Fruit fly (Drosophila melanogaster) whole organism, embryonic: ENCODE data around the gene Faa.

Source experiments
- Adf1 ChIP-seq: fragments of 200-800 bp; sonication (Bioruptor generic); IDR thresholded peaks from 2 replicates; pipeline ENCODE4 v1.3.6; 2022; ENCODE audit warnings: missing biosample characterization, missing genetic modification characterization
- Asciz ChIP-seq: fragments of 200-800 bp; sonication (Bioruptor generic); optimal IDR thresholded peaks from 2 replicates; lab custom pipeline; 2017; ENCODE audit warnings: missing biosample characterization, mild to moderate bottlenecking, missing genetic modification characterization, missing genetic modification reagents
- CG10267 ChIP-seq: fragments of 200-800 bp; sonication (Bioruptor generic); optimal IDR thresholded peaks from 2 replicates; lab custom pipeline; 2018; ENCODE audit warnings: missing biosample characterization, mild to moderate bottlenecking, missing genetic modification characterization, moderate library complexity
- CG10431 ChIP-seq: fragments of 200-800 bp; sonication (Bioruptor generic); optimal IDR thresholded peaks from 3 replicates; lab custom pipeline; 2018; ENCODE audit warnings: missing biosample characterization, mild to moderate bottlenecking, missing genetic modification characterization
- CG10565 ChIP-seq: fragments of 200-800 bp; sonication (Bioruptor generic); optimal IDR thresholded peaks from 3 replicates; lab custom pipeline; 2016; ENCODE audit warnings: missing biosample characterization, mild to moderate bottlenecking, missing genetic modification characterization
- CG11456 ChIP-seq: fragments of 200-800 bp; sonication (Bioruptor generic); IDR thresholded peaks from 3 replicates; pipeline ENCODE4 v1.3.6; 2022; ENCODE audit warnings: missing biosample characterization, missing genetic modification characterization
- CG12769 ChIP-seq: fragments of 200-800 bp; sonication (Bioruptor generic); optimal IDR thresholded peaks from 2 replicates; lab custom pipeline; 2019; ENCODE audit warnings: missing biosample characterization, mild to moderate bottlenecking, missing genetic modification characterization, moderate library complexity
- CG13624 ChIP-seq: fragments of 200-800 bp; sonication (Bioruptor generic); optimal IDR thresholded peaks from 2 replicates; lab custom pipeline; 2016; ENCODE audit warnings: missing biosample characterization, missing genetic modification characterization
- CG15269 ChIP-seq: fragments of 200-800 bp; sonication (Bioruptor generic); optimal IDR thresholded peaks from 2 replicates; lab custom pipeline; 2018; ENCODE audit warnings: missing biosample characterization, mild to moderate bottlenecking, missing genetic modification characterization, moderate library complexity
- CG17829 ChIP-seq: fragments of 200-800 bp; optimal IDR thresholded peaks from 2 replicates; lab custom pipeline; 2019; ENCODE audit warnings: missing biosample characterization, mild to moderate bottlenecking, missing genetic modification characterization, moderate library complexity
- CG18619 ChIP-seq: fragments of 200-800 bp; sonication (Bioruptor generic); optimal IDR thresholded peaks from 3 replicates; lab custom pipeline; 2017; ENCODE audit warnings: missing biosample characterization, mild to moderate bottlenecking, missing genetic modification characterization
- CG2712 ChIP-seq: fragments of 200-800 bp; optimal IDR thresholded peaks from 3 replicates; lab custom pipeline; 2019; ENCODE audit warnings: missing biosample characterization, mild to moderate bottlenecking, missing genetic modification characterization, moderate library complexity
- CG3407 ChIP-seq: fragments of 200-800 bp; sonication (Bioruptor generic); optimal IDR thresholded peaks from 2 replicates; lab custom pipeline; 2018; ENCODE audit warnings: missing biosample characterization, mild to moderate bottlenecking, missing genetic modification characterization
- CG3726 ChIP-seq: fragments of 200-800 bp; sonication (Bioruptor generic); IDR thresholded peaks from 3 replicates; pipeline ENCODE4, ENCODE4 v1.3.6; 2022; ENCODE audit warnings: missing biosample characterization, missing genetic modification characterization
- CG6254 ChIP-seq: fragments of 200-800 bp; sonication (Bioruptor generic); optimal IDR thresholded peaks from 3 replicates; lab custom pipeline; 2017; ENCODE audit warnings: mild to moderate bottlenecking, missing biosample characterization, missing genetic modification reagents, missing genetic modification characterization
- CG7839 ChIP-seq: fragments of 200-800 bp; sonication (Bioruptor generic); optimal IDR thresholded peaks from 3 replicates; lab custom pipeline; 2018; ENCODE audit warnings: missing biosample characterization, mild to moderate bottlenecking, missing genetic modification characterization, moderate library complexity
- CG9437 ChIP-seq: fragments of 200-800 bp; sonication (Bioruptor generic); optimal IDR thresholded peaks from 2 replicates; lab custom pipeline; 2018; ENCODE audit warnings: missing biosample characterization, mild to moderate bottlenecking, missing genetic modification characterization
- CrebB ChIP-seq: fragments of 200-800 bp; sonication (Bioruptor generic); optimal IDR thresholded peaks from 3 replicates; lab custom pipeline; 2018; ENCODE audit warnings: missing biosample characterization, mild to moderate bottlenecking, missing genetic modification characterization
- Dbx ChIP-seq: fragments of 200-800 bp; sonication (Bioruptor generic); IDR thresholded peaks from 3 replicates; pipeline ENCODE4 v1.3.6; 2022; ENCODE audit warnings: missing biosample characterization, missing genetic modification characterization
- Dref ChIP-seq: fragments of 200-800 bp; sonication (Bioruptor generic); IDR thresholded peaks from 2 replicates; pipeline ENCODE4 v1.3.6; 2022; ENCODE audit warnings: missing biosample characterization, missing genetic modification characterization
- H15 ChIP-seq: fragments of 200-800 bp; sonication (Bioruptor generic); IDR thresholded peaks from 3 replicates; pipeline ENCODE4 v1.3.6; 2022; ENCODE audit warnings: missing biosample characterization, missing genetic modification characterization
- HHEX ChIP-seq: fragments of 200-800 bp; sonication (Bioruptor generic); optimal IDR thresholded peaks from 3 replicates; lab custom pipeline; 2017; ENCODE audit warnings: missing biosample characterization, mild to moderate bottlenecking, missing genetic modification characterization, missing genetic modification reagents
- HLH54F ChIP-seq: fragments of 200-800 bp; sonication (Bioruptor generic); optimal IDR thresholded peaks from 3 replicates; lab custom pipeline; 2016; ENCODE audit warnings: missing biosample characterization, missing genetic modification characterization
- Hand ChIP-seq: fragments of 200-800 bp; sonication (Bioruptor generic); optimal IDR thresholded peaks from 2 replicates; lab custom pipeline; 2017; ENCODE audit warnings: mild to moderate bottlenecking, missing biosample characterization, missing genetic modification reagents, missing genetic modification characterization
- Meics ChIP-seq: fragments of 200-800 bp; sonication (Bioruptor generic); optimal IDR thresholded peaks from 2 replicates; lab custom pipeline; 2017; ENCODE audit warnings: missing biosample characterization, mild to moderate bottlenecking, missing genetic modification characterization
- Mes4 ChIP-seq: fragments of 200-800 bp; sonication (Bioruptor generic); optimal IDR thresholded peaks from 2 replicates; lab custom pipeline; 2016; ENCODE audit warnings: missing biosample characterization, missing genetic modification characterization
- Mrtf ChIP-seq: fragments of 200-800 bp; sonication (Bioruptor generic); IDR thresholded peaks from 3 replicates; pipeline ENCODE4 v1.3.6; 2022; ENCODE audit warnings: missing biosample characterization, missing genetic modification characterization
- PHDP ChIP-seq: fragments of 200-800 bp; sonication (Bioruptor generic); optimal IDR thresholded peaks from 3 replicates; lab custom pipeline; 2018; ENCODE audit warnings: missing biosample characterization, mild to moderate bottlenecking, missing genetic modification characterization, moderate library complexity
- Poxn ChIP-seq: fragments of 200-800 bp; sonication (Bioruptor generic); IDR thresholded peaks from 2 replicates; pipeline ENCODE4 v1.3.6; 2022; ENCODE audit warnings: missing biosample characterization, missing genetic modification characterization
- TFAM ChIP-seq: fragments of 200-800 bp; sonication (Bioruptor generic); optimal IDR thresholded peaks from 2 replicates; lab custom pipeline; 2017; ENCODE audit warnings: missing biosample characterization, missing genetic modification characterization, inconsistent platforms
- ap ChIP-seq: fragments of 200-800 bp; sonication (Bioruptor generic); IDR thresholded peaks from 2 replicates; pipeline ENCODE4 v1.3.6; 2022; ENCODE audit warnings: missing biosample characterization, missing genetic modification characterization
- br ChIP-seq: fragments of >200 bp; optimal IDR thresholded peaks from 2 replicates; lab custom pipeline; 2017
- cad ChIP-seq: fragments of >200 bp; optimal IDR thresholded peaks from 2 replicates; lab custom pipeline; 2017; ENCODE audit warnings: missing biosample characterization, missing genetic modification characterization
- ci ChIP-seq: fragments of 200-800 bp; sonication (Bioruptor generic); IDR thresholded peaks from 3 replicates; pipeline ENCODE4 v1.3.6; 2022; ENCODE audit warnings: missing biosample characterization, missing genetic modification characterization
- croc ChIP-seq: fragments of 200-800 bp; sonication (Bioruptor generic); conservative IDR thresholded peaks from 3 replicates; pipeline ENCODE4 v1.3.6; 2022; ENCODE audit warnings: missing biosample characterization, missing genetic modification characterization
- ewg ChIP-seq: fragments of 200-800 bp; sonication (Bioruptor generic); optimal IDR thresholded peaks from 3 replicates; lab custom pipeline; 2017; ENCODE audit warnings: mild to moderate bottlenecking, missing biosample characterization, missing genetic modification reagents, missing genetic modification characterization
- gcm2 ChIP-seq: fragments of 200-800 bp; sonication (Bioruptor generic); optimal IDR thresholded peaks from 2 replicates; lab custom pipeline; 2016; ENCODE audit warnings: missing biosample characterization, missing genetic modification characterization
- gsb ChIP-seq: fragments of 200-800 bp; sonication (Bioruptor generic); IDR thresholded peaks from 2 replicates; pipeline ENCODE4 v1.3.6; 2022; ENCODE audit warnings: missing biosample characterization, missing genetic modification characterization
- gt ChIP-seq: fragments of 200-800 bp; sonication (Bioruptor generic); IDR thresholded peaks from 2 replicates; pipeline ENCODE4 v1.3.6; 2022; ENCODE audit warnings: missing biosample characterization, missing genetic modification characterization
- h ChIP-seq: fragments of >200 bp; optimal IDR thresholded peaks from 2 replicates; lab custom pipeline; 2017
- ham ChIP-seq: fragments of 200-800 bp; sonication (Bioruptor generic); IDR thresholded peaks from 2 replicates; pipeline ENCODE4 v1.3.6; 2022; ENCODE audit warnings: missing biosample characterization, missing genetic modification characterization
- hth ChIP-seq: fragments of >200 bp; optimal IDR thresholded peaks from 2 replicates; lab custom pipeline; 2017; ENCODE audit warnings: inconsistent platforms
- klu ChIP-seq: fragments of 200-800 bp; sonication (Bioruptor generic); IDR thresholded peaks from 2 replicates; pipeline ENCODE4 v1.3.6; 2022; ENCODE audit warnings: missing biosample characterization, missing genetic modification characterization
- nom ChIP-seq: fragments of 200-800 bp; sonication (Bioruptor generic); optimal IDR thresholded peaks from 2 replicates; lab custom pipeline; 2017; ENCODE audit warnings: missing biosample characterization, missing genetic modification characterization, mild to moderate bottlenecking, moderate library complexity, missing genetic modification reagents
- phol ChIP-seq: fragments of 200-800 bp; sonication (Bioruptor generic); optimal IDR thresholded peaks from 3 replicates; lab custom pipeline; 2018; ENCODE audit warnings: missing biosample characterization, mild to moderate bottlenecking, missing genetic modification characterization, moderate library complexity
- pzg ChIP-seq: fragments of 200-800 bp; sonication (Bioruptor generic); optimal IDR thresholded peaks from 3 replicates; lab custom pipeline; 2018; ENCODE audit warnings: missing biosample characterization, mild to moderate bottlenecking, missing genetic modification characterization, moderate library complexity
- rib ChIP-seq: fragments of 200-800 bp; sonication (Bioruptor generic); IDR thresholded peaks from 2 replicates; pipeline ENCODE4 v1.3.6; 2022; ENCODE audit warnings: missing biosample characterization, missing genetic modification characterization
- tna ChIP-seq: fragments of 200-800 bp; sonication (Bioruptor generic); IDR thresholded peaks from 2 replicates; pipeline ENCODE4 v1.3.6; 2022; ENCODE audit warnings: missing biosample characterization, missing genetic modification characterization; ENCODE audit not compliant: partially characterized antibody
- wek ChIP-seq: fragments of 200-800 bp; sonication (Bioruptor generic); optimal IDR thresholded peaks from 3 replicates; lab custom pipeline; 2018; ENCODE audit warnings: missing biosample characterization, mild to moderate bottlenecking, missing genetic modification characterization, moderate library complexity
- zen ChIP-seq: fragments of 200-800 bp; sonication (Bioruptor generic); optimal IDR thresholded peaks from 3 replicates; lab custom pipeline; 2018; ENCODE audit warnings: missing biosample characterization, mild to moderate bottlenecking, missing genetic modification characterization, moderate library complexity

Faa gene

DNA sequence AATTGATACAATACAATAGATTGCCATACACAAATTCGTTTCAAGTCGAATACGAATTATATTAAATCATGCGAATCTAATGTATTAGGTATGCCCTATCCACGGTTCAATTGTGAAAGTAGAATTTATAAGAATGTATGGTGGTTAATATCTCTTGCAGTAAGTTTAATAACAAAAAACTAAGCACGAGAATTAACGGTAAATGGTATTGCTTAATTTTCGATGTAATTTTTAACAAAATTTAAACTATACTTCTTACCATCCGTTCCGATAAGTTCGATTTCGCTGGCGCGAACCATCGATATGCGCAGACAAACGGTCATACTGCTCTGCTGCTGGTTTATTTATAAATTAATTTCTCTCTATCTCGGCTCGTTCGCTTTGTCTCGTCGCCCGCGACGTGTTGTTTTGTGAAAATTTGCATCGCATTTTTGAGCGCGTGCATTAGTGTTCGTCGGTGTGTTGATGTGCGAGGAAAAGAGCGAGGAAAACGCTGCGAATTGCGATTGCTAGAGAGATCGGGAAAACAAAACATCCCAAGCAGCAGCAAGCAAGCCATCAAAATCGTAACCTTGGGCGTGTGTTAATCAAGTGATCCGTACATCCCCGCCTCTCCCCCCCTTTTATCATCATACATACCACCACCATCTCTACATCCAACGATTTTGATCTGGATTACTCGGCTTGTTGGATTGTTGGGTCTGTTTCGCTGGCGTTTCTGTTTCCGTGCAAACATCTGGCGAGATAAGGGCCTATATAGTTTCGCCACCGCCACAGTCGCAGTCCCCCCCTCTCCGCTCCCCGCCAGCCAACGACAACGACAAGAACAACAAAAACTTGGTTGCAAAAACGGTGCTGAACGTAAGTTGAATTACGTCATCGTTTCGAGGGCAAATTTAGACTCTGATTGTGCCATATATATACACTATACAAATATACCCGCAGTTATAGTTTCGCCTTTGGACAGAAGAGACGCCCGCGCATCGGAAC lies 29.8 kb upstream of the Faa start, which contains the start of gene Fit1 (continued):
- TF ChIP-seq Asciz (no peak), ci (no peak), ap (GFP tag; lab: Robert Waterston, UW) (no peak), Poxn (GFP tag; lab: Robert Waterston, UW) (no peak), CG10267 (no peak), CG2712 (tag; lab: Kevin White, UChicago) (no peak), CG11456 (no peak), gcm2 (GFP tag; lab: Kevin White, UChicago) (no peak), croc (GFP tag; lab: Robert Waterston, UW) (no peak), CG3407 (GFP tag; lab: Kevin White, UChicago) (no peak), CG6254 (GFP tag; lab: Kevin White, UChicago) (no peak), ham (GFP tag; lab: Robert Waterston, UW) (no peak), cad (no peak), pzg (GFP tag; lab: Kevin White, UChicago) (peak; percentile 54), phol (tag; lab: Kevin White, UChicago) (no peak), nom (GFP tag; lab: Kevin White, UChicago) (peak; percentile 46), CG18619 (GFP tag; lab: Kevin White, UChicago) (no peak), Hand (GFP tag; lab: Kevin White, UChicago) (peak; percentile 58), CG3726 (GFP tag; lab: Robert Waterston, UW) (no peak), Meics (GFP tag; lab: Kevin White, UChicago) (no peak), Mrtf (GFP tag; lab: Robert Waterston, UW) (no peak), HLH54F (GFP tag; lab: Kevin White, UChicago) (no peak), PHDP (no peak), CG17829 (tag; lab: Kevin White, UChicago) (no peak), CG15269 (tag; lab: Kevin White, UChicago) (no peak), br (lab: Kevin White, UChicago) (no peak), CG13624 (no peak), CG10431 (GFP tag; lab: Kevin White, UChicago) (no peak), tna (GFP tag; lab: Robert Waterston, UW) (peak; percentile 51), H15 (GFP tag; lab: Robert Waterston, UW) (no peak), gsb (GFP tag; lab: Robert Waterston, UW) (no peak), Dref (peak; percentile 84), CG12769 (tag; lab: Kevin White, UChicago) (peak; percentile 73), Adf1 (GFP tag; lab: Robert Waterston, UW) (peak; percentile 72), CrebB (no peak), HHEX (GFP tag; lab: Kevin White, UChicago) (peak; percentile 27), klu (GFP tag; lab: Robert Waterston, UW) (no peak), rib (peak; percentile 96), zen (no peak), CG10565 (GFP tag; lab: Kevin White, UChicago) (no peak), Dbx (GFP tag; lab: Robert Waterston, UW) (no peak; the same call in 2 of the 3 replicates), h (no peak), hth (lab: Kevin White, UChicago) (no peak), wek (GFP tag; lab: Kevin White, UChicago) (no peak), ewg (GFP tag; lab: Kevin White, UChicago) (no peak), CG7839 (tag; lab: Kevin White, UChicago) (no peak), Mes4 (GFP tag; lab: Kevin White, UChicago) (no peak), gt (GFP tag; lab: Robert Waterston, UW) (no peak), CG9437 (GFP tag; lab: Kevin White, UChicago) (no peak), TFAM (no peak)
